Worm (Caenorhabditis elegans): ENCODE measurements around the gene lron-14.

- TF ChIP-seq ceh-36 (tag; optimal IDR thresholded peaks at IDR 0.05), result no peak
- no peak for TF ChIP-seq B0310.2 (tag; optimal IDR thresholded peaks at IDR 0.05)
- TF ChIP-seq flt-1 (GFP tag; IDR thresholded peaks at IDR 0.05), result no peak
- no peak for TF ChIP-seq ama-1 (optimal IDR thresholded peaks at IDR 0.05)
- TF ChIP-seq tbx-11 (GFP tag; IDR thresholded peaks at IDR 0.05), result no peak
Observed at ce11 chrIV:9563079-9563478, 3.3 kb downstream of the lron-14 start, which contains the start of gene col-122.

Data from whole organism, early embryonic.